Worm (Caenorhabditis elegans) whole organism, mixed stage, embryonic: ENCODE measurements around the gene ril-2.

ENCODE experiments used
- elt-3 ChIP-seq: fragments of 150-350 bp; optimal IDR thresholded peaks from 2 replicates; lab custom pipeline; 2014; ENCODE audit warnings: missing biosample characterization, missing genetic modification characterization
- flh-1 ChIP-seq: fragments of 200-800 bp; sonication (Bioruptor generic); optimal IDR thresholded peaks from 2 replicates; lab custom pipeline; 2018; ENCODE audit warnings: mild to moderate bottlenecking, missing genetic modification characterization, moderate library complexity, missing compliant biosample characterization
- lin-13 ChIP-seq: fragments of 150-350 bp; optimal IDR thresholded peaks from 2 replicates; lab custom pipeline; 2014; ENCODE audit warnings: missing biosample characterization, missing genetic modification characterization
- lin-32 ChIP-seq: fragments of 200-800 bp; sonication (Bioruptor generic); optimal IDR thresholded peaks from 2 replicates; lab custom pipeline; 2018; ENCODE audit warnings: mild to moderate bottlenecking, missing genetic modification characterization, missing compliant biosample characterization
- lsy-2 ChIP-seq: fragments of 150-350 bp; optimal IDR thresholded peaks from 2 replicates; lab custom pipeline; 2014; ENCODE audit warnings: missing biosample characterization, missing genetic modification characterization
- mls-2 ChIP-seq: sonication (generic microtip); optimal IDR thresholded peaks from 2 replicates; lab custom pipeline; 2016; ENCODE audit warnings: mild to moderate bottlenecking, missing genetic modification characterization, moderate library complexity, missing compliant biosample characterization
- nhr-12 ChIP-seq: fragments of 150-350 bp; optimal IDR thresholded peaks from 2 replicates; lab custom pipeline; 2014; ENCODE audit warnings: missing biosample characterization, missing genetic modification characterization
- nhr-28 ChIP-seq: fragments of 150-350 bp; optimal IDR thresholded peaks from 2 replicates; lab custom pipeline; 2014; ENCODE audit warnings: missing biosample characterization, missing genetic modification characterization
- nhr-76 ChIP-seq: sonication (generic microtip); optimal IDR thresholded peaks from 2 replicates; lab custom pipeline; 2017; ENCODE audit warnings: missing biosample characterization, missing genetic modification characterization
- sptf-1 ChIP-seq: sonication (generic microtip); optimal IDR thresholded peaks from 2 replicates; lab custom pipeline; 2017; ENCODE audit warnings: mild to moderate bottlenecking, missing genetic modification characterization, moderate library complexity, missing compliant biosample characterization
- unc-62 ChIP-seq: fragments of 150-350 bp; optimal IDR thresholded peaks from 2 replicates; lab custom pipeline; 2014; ENCODE audit warnings: missing biosample characterization, missing genetic modification reagents, missing genetic modification characterization

ce11 chrV:12552671-12553212, 46.2 kb downstream of the ril-2 start, which contains the start of gene F45D3.4:
- TF ChIP-seq lin-13 (tag; lab: Kevin White, UChicago) (no peak), elt-3 (tag; lab: Kevin White, UChicago) (no peak), mls-2 (tag; lab: Kevin White, UChicago) (no peak), nhr-28 (no peak), sptf-1 (tag; lab: Kevin White, UChicago) (no peak), lin-32 (GFP tag; lab: Kevin White, UChicago) (no peak), unc-62 (no peak), flh-1 (GFP tag; lab: Kevin White, UChicago) (no peak), lsy-2 (no peak), nhr-12 (tag; lab: Kevin White, UChicago) (no peak), nhr-76 (tag; lab: Kevin White, UChicago) (no peak)
